Fruit fly (Drosophila melanogaster) whole organism, embryonic: ENCODE results near the gene CG7069.

ENCODE experiments used
- Ada2b ChIP-seq: fragments of 200-800 bp; sonication (Bioruptor generic); IDR thresholded peaks from 2 replicates; pipeline ENCODE4 v1.3.6; 2022; ENCODE audit warnings: missing biosample characterization, missing genetic modification characterization
- B-H2 ChIP-seq: fragments of 200-800 bp; sonication (Bioruptor generic); optimal IDR thresholded peaks from 2 replicates; lab custom pipeline; 2018; ENCODE audit warnings: missing biosample characterization, mild to moderate bottlenecking, missing genetic modification characterization
- CG10565 ChIP-seq: fragments of 200-800 bp; sonication (Bioruptor generic); optimal IDR thresholded peaks from 3 replicates; lab custom pipeline; 2016; ENCODE audit warnings: missing biosample characterization, mild to moderate bottlenecking, missing genetic modification characterization
- CG12236 ChIP-seq: fragments of 200-800 bp; sonication (Bioruptor generic); optimal IDR thresholded peaks from 2 replicates; lab custom pipeline; 2016; ENCODE audit warnings: missing biosample characterization, missing genetic modification characterization
- CG1233 ChIP-seq: fragments of 200-800 bp; sonication (Bioruptor generic); optimal IDR thresholded peaks from 4 replicates; lab custom pipeline; 2018; ENCODE audit warnings: missing biosample characterization, mild to moderate bottlenecking, missing genetic modification characterization
- CG13287 ChIP-seq: fragments of 200-800 bp; sonication (Bioruptor generic); IDR thresholded peaks from 2 replicates; pipeline ENCODE4 v1.3.6; 2022; ENCODE audit warnings: missing biosample characterization, missing genetic modification characterization; ENCODE audit not compliant: partially characterized antibody
- CG13296 ChIP-seq: fragments of 200-800 bp; sonication (Bioruptor generic); optimal IDR thresholded peaks from 3 replicates; lab custom pipeline; 2018; ENCODE audit warnings: missing biosample characterization, mild to moderate bottlenecking, missing genetic modification characterization
- CG16815 ChIP-seq: fragments of 200-800 bp; sonication (Bioruptor generic); optimal IDR thresholded peaks from 3 replicates; lab custom pipeline; 2017; ENCODE audit warnings: missing biosample characterization, mild to moderate bottlenecking, missing genetic modification characterization
- CG16863 ChIP-seq: fragments of 200-800 bp; sonication (Bioruptor generic); optimal IDR thresholded peaks from 3 replicates; lab custom pipeline; 2016; ENCODE audit warnings: missing biosample characterization, missing genetic modification characterization
- CG1832 ChIP-seq: fragments of 200-800 bp; sonication (Bioruptor generic); optimal IDR thresholded peaks from 2 replicates; lab custom pipeline; 2017; ENCODE audit warnings: missing biosample characterization, mild to moderate bottlenecking, missing genetic modification characterization, inconsistent platforms
- CG18764 ChIP-seq: fragments of 200-800 bp; sonication (Bioruptor generic); optimal IDR thresholded peaks from 3 replicates; lab custom pipeline; 2016; ENCODE audit warnings: missing biosample characterization, missing genetic modification characterization
- CG3065 ChIP-seq: fragments of 200-800 bp; sonication (Bioruptor generic); optimal IDR thresholded peaks from 2 replicates; lab custom pipeline; 2016; ENCODE audit warnings: missing biosample characterization, missing genetic modification characterization
- CG4328 ChIP-seq: fragments of 200-800 bp; sonication (Bioruptor generic); optimal IDR thresholded peaks from 3 replicates; lab custom pipeline; 2017; ENCODE audit warnings: missing biosample characterization, missing genetic modification reagents, missing genetic modification characterization
- CG5953 ChIP-seq: fragments of 200-800 bp; sonication (Bioruptor generic); IDR thresholded peaks from 2 replicates; pipeline ENCODE4 v1.3.6; 2022; ENCODE audit warnings: missing biosample characterization, missing genetic modification characterization
- CG6272 ChIP-seq: fragments of 200-800 bp; sonication (Bioruptor generic); IDR thresholded peaks from 2 replicates; pipeline ENCODE4 v1.3.6; 2022; ENCODE audit warnings: missing biosample characterization, missing genetic modification characterization
- CG8089 ChIP-seq: fragments of 200-800 bp; sonication (Bioruptor generic); optimal IDR thresholded peaks from 3 replicates; lab custom pipeline; 2016; ENCODE audit warnings: missing biosample characterization, missing genetic modification characterization
- CrebB ChIP-seq: fragments of 200-800 bp; sonication (Bioruptor generic); optimal IDR thresholded peaks from 3 replicates; lab custom pipeline; 2018; ENCODE audit warnings: missing biosample characterization, mild to moderate bottlenecking, missing genetic modification characterization
- Deaf1 ChIP-seq: fragments of 200-800 bp; optimal IDR thresholded peaks from 3 replicates; lab custom pipeline; 2019; ENCODE audit warnings: missing biosample characterization, mild to moderate bottlenecking, missing genetic modification characterization, moderate library complexity
- Ets65A ChIP-seq: fragments of 200-800 bp; sonication (Bioruptor generic); peaks from one replicate; lab custom pipeline; 2016; ENCODE audit warnings: missing biosample characterization, missing genetic modification characterization
- HLH4C ChIP-seq: fragments of 200-800 bp; sonication (Bioruptor generic); IDR thresholded peaks from 3 replicates; pipeline ENCODE4 v1.3.6; 2022; ENCODE audit warnings: missing biosample characterization, missing genetic modification characterization; ENCODE audit not compliant: partially characterized antibody
- Jarid2 ChIP-seq: fragments of 200-800 bp; sonication (Bioruptor generic); optimal IDR thresholded peaks from 3 replicates; lab custom pipeline; 2017; ENCODE audit warnings: mild to moderate bottlenecking, missing biosample characterization, missing genetic modification reagents, missing genetic modification characterization
- Mes4 ChIP-seq: fragments of 200-800 bp; sonication (Bioruptor generic); optimal IDR thresholded peaks from 2 replicates; lab custom pipeline; 2016; ENCODE audit warnings: missing biosample characterization, missing genetic modification characterization
- Ravus ChIP-seq: fragments of 200-800 bp; sonication (Bioruptor generic); IDR thresholded peaks from 2 replicates; pipeline ENCODE4 v1.3.6; 2022; ENCODE audit warnings: missing biosample characterization, missing genetic modification characterization
- Sry-β ChIP-seq: fragments of 200-800 bp; sonication (Bioruptor generic); optimal IDR thresholded peaks from 2 replicates; lab custom pipeline; 2018; ENCODE audit warnings: missing biosample characterization, mild to moderate bottlenecking, missing genetic modification characterization, moderate library complexity
- Stat92E ChIP-seq, 3 experiments: fragments of >200 bp in 2 of 3; fragments of 200-800 bp in 1 of 3; sonication (Bioruptor generic) in 1 of 3; optimal IDR thresholded peaks; 2 replicates each; lab custom pipeline; 2017 to 2019; ENCODE audit warnings: missing biosample characterization in 3 of 3, missing genetic modification characterization in 3 of 3, mild to moderate bottlenecking in 1 of 3, moderate library complexity in 1 of 3
- ab ChIP-seq: fragments of 200-800 bp; sonication (Bioruptor generic); optimal IDR thresholded peaks from 2 replicates; lab custom pipeline; 2016; ENCODE audit warnings: missing biosample characterization, missing genetic modification characterization
- ara ChIP-seq: fragments of 200-800 bp; sonication (Bioruptor generic); IDR thresholded peaks from 2 replicates; pipeline ENCODE4 v1.3.6; 2022; ENCODE audit warnings: missing biosample characterization, missing genetic modification characterization
- ash1 ChIP-seq: fragments of 200-800 bp; sonication (Bioruptor generic); optimal IDR thresholded peaks from 2 replicates; lab custom pipeline; 2018; ENCODE audit warnings: missing biosample characterization, mild to moderate bottlenecking, missing genetic modification characterization
- bsh ChIP-seq, 2 experiments: fragments of 200-800 bp; sonication (Bioruptor generic); optimal IDR thresholded peaks; 2 replicates each; lab custom pipeline; 2017 to 2018; ENCODE audit warnings: mild to moderate bottlenecking in 2 of 2, missing biosample characterization in 2 of 2, missing genetic modification characterization in 2 of 2, moderate library complexity in 1 of 2
- ci ChIP-seq: fragments of 200-800 bp; sonication (Bioruptor generic); IDR thresholded peaks from 3 replicates; pipeline ENCODE4 v1.3.6; 2022; ENCODE audit warnings: missing biosample characterization, missing genetic modification characterization
- crp ChIP-seq, 2 experiments: fragments of 200-800 bp; sonication (Bioruptor generic); optimal IDR thresholded peaks; 2 replicates in 1 of 2; 3 replicates in 1 of 2; lab custom pipeline; 2017; ENCODE audit warnings: missing biosample characterization in 2 of 2, missing genetic modification characterization in 2 of 2, mild to moderate bottlenecking in 1 of 2, moderate library complexity in 1 of 2
- dati ChIP-seq: fragments of 200-800 bp; sonication (Bioruptor generic); IDR thresholded peaks from 2 replicates; pipeline ENCODE4 v1.3.6; 2022; ENCODE audit warnings: missing biosample characterization, missing genetic modification characterization
- dimm ChIP-seq: fragments of 200-800 bp; sonication (Bioruptor generic); IDR thresholded peaks from 2 replicates; pipeline ENCODE4 v1.3.6; 2022; ENCODE audit warnings: missing biosample characterization, missing genetic modification characterization
- dmrt11E ChIP-seq: fragments of 200-800 bp; sonication (Bioruptor generic); optimal IDR thresholded peaks from 3 replicates; lab custom pipeline; 2018; ENCODE audit warnings: missing biosample characterization, mild to moderate bottlenecking, missing genetic modification characterization, moderate library complexity
- dmrt99B ChIP-seq: fragments of 200-800 bp; sonication (Bioruptor generic); optimal IDR thresholded peaks from 2 replicates; lab custom pipeline; 2018; ENCODE audit warnings: missing biosample characterization, mild to moderate bottlenecking, missing genetic modification characterization, moderate library complexity
- eve ChIP-seq, 2 experiments: fragments of >200 bp; optimal IDR thresholded peaks; 2 replicates each; lab custom pipeline; 2017; ENCODE audit warnings: missing biosample characterization in 2 of 2, missing genetic modification characterization in 2 of 2
- hkb ChIP-seq, 2 experiments: fragments of 200-800 bp in 1 of 2; fragments of >200 bp in 1 of 2; sonication (Bioruptor generic) in 1 of 2; IDR thresholded peaks in 1 of 2; optimal IDR thresholded peaks in 1 of 2; 2 replicates each; pipeline versions ENCODE4 v1.3.6 to Lab custom; 2017 to 2022; ENCODE audit warnings: missing biosample characterization in 1 of 2, missing genetic modification characterization in 1 of 2
- insv ChIP-seq, 2 experiments: fragments of 200-800 bp; sonication (Bioruptor generic); optimal IDR thresholded peaks; 3 replicates each; lab custom pipeline; 2016 to 2018; ENCODE audit warnings: missing biosample characterization in 2 of 2, missing genetic modification characterization in 2 of 2
- mirr ChIP-seq: fragments of 200-800 bp; sonication (Bioruptor generic); optimal IDR thresholded peaks from 3 replicates; lab custom pipeline; 2018; ENCODE audit warnings: missing biosample characterization, mild to moderate bottlenecking, missing genetic modification characterization
- pan ChIP-seq, 4 experiments: fragments of >200 bp in 3 of 4; fragments of 200-800 bp in 1 of 4; sonication (Bioruptor generic) in 1 of 4; optimal IDR thresholded peaks in 3 of 4; IDR thresholded peaks in 1 of 4; 2 replicates each; pipeline versions ENCODE4 v1.3.6 to Lab custom; 2017 to 2022; ENCODE audit warnings: missing biosample characterization in 2 of 4, missing genetic modification characterization in 2 of 4, mixed read lengths in 1 of 4
- rib ChIP-seq: fragments of 200-800 bp; sonication (Bioruptor generic); IDR thresholded peaks from 2 replicates; pipeline ENCODE4 v1.3.6; 2022; ENCODE audit warnings: missing biosample characterization, missing genetic modification characterization
- schlank ChIP-seq: fragments of 200-800 bp; sonication (Bioruptor generic); optimal IDR thresholded peaks from 2 replicates; lab custom pipeline; 2018; ENCODE audit warnings: missing biosample characterization, mild to moderate bottlenecking, missing genetic modification characterization
- sens-2 ChIP-seq: fragments of 200-800 bp; sonication (Bioruptor generic); IDR thresholded peaks from 2 replicates; pipeline ENCODE4 v1.3.6; 2022; ENCODE audit warnings: missing biosample characterization, missing genetic modification characterization
- sima ChIP-seq: fragments of 200-800 bp; sonication (Bioruptor generic); optimal IDR thresholded peaks from 2 replicates; lab custom pipeline; 2016; ENCODE audit warnings: missing biosample characterization, missing genetic modification characterization
- sob ChIP-seq: fragments of 200-800 bp; sonication (Bioruptor generic); IDR thresholded peaks from 2 replicates; pipeline ENCODE4 v1.3.6; 2022; ENCODE audit warnings: missing biosample characterization, missing genetic modification characterization
- ttk ChIP-seq: fragments of 200-800 bp; sonication (Bioruptor generic); IDR thresholded peaks from 2 replicates; pipeline ENCODE4 v2.1.2; 2022; ENCODE audit warnings: missing biosample characterization, missing genetic modification characterization
- usp ChIP-seq: fragments of >200 bp; optimal IDR thresholded peaks from 2 replicates; lab custom pipeline; 2017; ENCODE audit warnings: missing biosample characterization, missing genetic modification characterization
- zen ChIP-seq: fragments of 200-800 bp; sonication (Bioruptor generic); optimal IDR thresholded peaks from 3 replicates; lab custom pipeline; 2018; ENCODE audit warnings: missing biosample characterization, mild to moderate bottlenecking, missing genetic modification characterization, moderate library complexity

The CG7069 gene

DNA sequence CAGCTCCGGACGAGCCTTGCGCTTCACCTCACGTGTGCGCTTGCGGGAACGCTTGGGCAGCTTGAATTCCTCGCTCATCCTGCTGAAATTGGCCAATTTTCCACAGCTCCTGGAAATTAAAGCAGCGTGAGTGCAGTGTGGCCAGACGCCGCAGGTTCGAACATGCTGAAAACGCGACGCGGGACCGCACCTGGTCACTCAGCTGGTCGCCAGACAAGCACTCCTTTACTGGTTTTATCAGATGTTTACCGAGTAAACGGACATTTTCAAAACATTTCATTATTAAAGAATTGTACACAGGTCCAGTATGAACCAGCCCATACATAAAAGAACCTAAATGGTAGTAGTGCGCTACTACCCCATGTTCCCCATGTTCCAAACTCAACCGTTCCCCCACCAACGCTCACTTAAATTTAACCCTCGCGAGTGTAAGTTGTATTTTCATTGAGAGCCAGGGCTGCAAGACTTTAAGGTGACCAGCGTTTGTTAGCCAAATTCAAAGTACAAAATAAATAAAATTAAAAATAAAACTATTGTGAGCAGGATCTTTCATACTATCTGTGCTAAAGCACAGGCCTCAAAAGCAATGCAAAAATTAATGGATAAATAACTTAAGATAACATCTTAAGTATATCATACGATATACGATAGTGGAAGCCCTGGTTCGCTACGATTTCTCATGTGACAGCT is 10.3 kb upstream of the CG7069 start, which contains the start of the genes JMJD6, CG7071 and Muted (continued):
- TF ChIP-seq Stat92E (GFP tag; optimal IDR thresholded peaks at IDR 0.05; lab: Kevin White, UChicago): peak in 1 of 3 experiments; percentile 22
- TF ChIP-seq B-H2 (GFP tag; lab: Kevin White, UChicago): peak; percentile 97
- TF ChIP-seq CG1233 (GFP tag; lab: Kevin White, UChicago): peak; percentile 87
- TF ChIP-seq bsh (GFP tag; optimal IDR thresholded peaks at IDR 0.05; lab: Kevin White, UChicago): peak in 1 of 2 experiments; percentile 91
- TF ChIP-seq CG18764 (GFP tag; lab: Kevin White, UChicago): peak; percentile 87
- peak; percentile 95 for TF ChIP-seq ci
- TF ChIP-seq ab (GFP tag; lab: Kevin White, UChicago): peak; percentile 70
- TF ChIP-seq dmrt11E (tag; lab: Kevin White, UChicago): peak; percentile 86
- TF ChIP-seq eve (GFP tag; optimal IDR thresholded peaks at IDR 0.05; lab: Kevin White, UChicago): no peak
- TF ChIP-seq CG8089 (GFP tag; lab: Kevin White, UChicago): peak; percentile 83
- TF ChIP-seq ara (GFP tag; lab: Robert Waterston, UW): peak; percentile 86
- TF ChIP-seq CG12236: peak; percentile 57
- TF ChIP-seq HLH4C (GFP tag; lab: Robert Waterston, UW): peak; percentile 68
- peak; percentile 75 for TF ChIP-seq mirr (GFP tag; lab: Kevin White, UChicago)
- TF ChIP-seq sob (GFP tag; lab: Robert Waterston, UW): peak; percentile 96
- peak; percentile 89 for TF ChIP-seq Ada2b
- peak; percentile 64; the same call in 1 of the 2 replicates for TF ChIP-seq dimm
- TF ChIP-seq hkb (optimal IDR thresholded peaks at IDR 0.05; lab: Kevin White, UChicago): peak; percentile 58
- TF ChIP-seq hkb (GFP tag; IDR thresholded peaks at IDR 0.05; lab: Robert Waterston, UW): peak; percentile 90
- TF ChIP-seq crp (GFP tag; optimal IDR thresholded peaks at IDR 0.05; lab: Kevin White, UChicago): peak; percentile 50 to 86
- TF ChIP-seq Jarid2 (GFP tag; lab: Kevin White, UChicago): peak; percentile 41
- TF ChIP-seq zen (tag; lab: Kevin White, UChicago): peak; percentile 88
- peak; percentile 90 for TF ChIP-seq CG16815 (GFP tag; lab: Kevin White, UChicago)
- TF ChIP-seq sima: peak; percentile 31
- TF ChIP-seq CG1832 (GFP tag; lab: Kevin White, UChicago): no peak
- peak; percentile 90 for TF ChIP-seq sens-2 (GFP tag; lab: Robert Waterston, UW)
- peak; percentile 98 for TF ChIP-seq Ets65A (GFP tag; lab: Kevin White, UChicago)
- peak; percentile 90; the same call in 1 of the 2 replicates for TF ChIP-seq rib (GFP tag; lab: Robert Waterston, UW)
- no peak for TF ChIP-seq pan (optimal IDR thresholded peaks at IDR 0.05; lab: Kevin White, UChicago)
- TF ChIP-seq pan (GFP tag; optimal IDR thresholded peaks at IDR 0.05 in 1 of 2, IDR thresholded peaks at IDR 0.05 in 1 of 2): peak in 1 of 2 experiments; percentile 94
- peak; percentile 94 for TF ChIP-seq CG13287 (GFP tag; lab: Robert Waterston, UW)
- peak; percentile 44 for TF ChIP-seq ash1 (GFP tag; lab: Kevin White, UChicago)
- peak; percentile 53 for TF ChIP-seq Ravus (GFP tag; lab: Robert Waterston, UW)
- TF ChIP-seq schlank: peak; percentile 55
- peak; percentile 56 for TF ChIP-seq Sry-β (GFP tag; lab: Kevin White, UChicago)
- TF ChIP-seq Mes4 (GFP tag; lab: Kevin White, UChicago): peak; percentile 81
- TF ChIP-seq Deaf1 (tag; lab: Kevin White, UChicago): peak; percentile 55
- peak; percentile 87 for TF ChIP-seq dati (GFP tag; lab: Robert Waterston, UW)
- no peak for TF ChIP-seq usp (GFP tag; lab: Kevin White, UChicago)
- peak; percentile 93 for TF ChIP-seq CG4328 (GFP tag; lab: Kevin White, UChicago)
- peak; percentile 89 for TF ChIP-seq CG13296 (GFP tag; lab: Kevin White, UChicago)
- peak; percentile 55 for TF ChIP-seq CG10565
- TF ChIP-seq CG5953 (GFP tag; lab: Robert Waterston, UW): peak; percentile 80
- peak; percentile 89 for TF ChIP-seq CG6272 (GFP tag; lab: Robert Waterston, UW)
- peak; percentile 86 for TF ChIP-seq CG16863 (GFP tag; lab: Kevin White, UChicago)
- TF ChIP-seq CrebB (tag; lab: Kevin White, UChicago): peak; percentile 77
- TF ChIP-seq ttk (GFP tag; lab: Robert Waterston, UW): peak; percentile 91
- TF ChIP-seq insv (GFP tag; optimal IDR thresholded peaks at IDR 0.05; lab: Kevin White, UChicago): peak in 1 of 2 experiments; percentile 75
- peak; percentile 78 for TF ChIP-seq dmrt99B (tag; lab: Kevin White, UChicago)
- peak; percentile 78 for TF ChIP-seq CG3065
